In the genomic region with DNA sequence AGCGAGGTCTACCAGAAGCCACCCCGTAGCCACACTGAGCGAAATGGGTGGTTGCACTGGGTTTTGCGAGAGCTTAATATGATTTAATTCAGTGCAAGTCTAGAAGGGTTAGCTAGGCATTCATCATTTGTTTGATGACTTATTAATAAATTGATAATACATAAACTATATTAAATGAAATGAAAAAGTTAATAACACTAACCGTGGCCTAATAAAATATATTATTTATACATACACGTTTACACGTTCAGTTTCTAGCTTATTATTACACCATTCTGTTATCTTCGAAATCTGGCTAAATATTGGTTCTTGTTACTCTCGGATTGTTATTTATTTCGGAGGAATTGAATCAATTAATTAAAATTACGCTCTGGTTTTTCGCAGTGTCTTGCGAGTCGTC, we compare ENCODE assay signal across 3 fruit fly cellular contexts.
TF ChIP-seq lines count a peak whose summit lies in the region.

No protein-coding gene starts in this region.

- no peak for TF ChIP-seq CTCF in whole organism, embryonic (GFP tag; optimal IDR thresholded peaks at IDR 0.05; lab: Kevin White, UChicago)

TF ChIP-seq in whole organism, embryonic, 481 proteins besides CTCF, POLR2A, EP300 and RAD21 (continues in another document):
- peak; percentile 22 for TF ChIP-seq dmrt99B (tag; optimal IDR thresholded peaks at IDR 0.05; lab: Kevin White, UChicago)
- TF ChIP-seq fd96Cb (tag; optimal IDR thresholded peaks at IDR 0.05; lab: Kevin White, UChicago) = peak; percentile 19
- no peak for TF ChIP-seq lilli (GFP tag; optimal IDR thresholded peaks at IDR 0.05; lab: Kevin White, UChicago)
- TF ChIP-seq nmo (GFP tag; optimal IDR thresholded peaks at IDR 0.05; lab: Kevin White, UChicago) = peak; percentile 34
- TF ChIP-seq CG8359 (GFP tag; optimal IDR thresholded peaks at IDR 0.05; lab: Kevin White, UChicago; ENCODE audit: borderline replicate concordance) = no peak
- no peak for TF ChIP-seq al (GFP tag; IDR thresholded peaks at IDR 0.05; lab: Robert Waterston, UW)
- TF ChIP-seq CG9437 (GFP tag; optimal IDR thresholded peaks at IDR 0.05; lab: Kevin White, UChicago) = peak; percentile 15
- peak; percentile 46 for TF ChIP-seq CG10979 (tag; optimal IDR thresholded peaks at IDR 0.05; lab: Kevin White, UChicago)
- peak; percentile 22 for TF ChIP-seq Sox100B (GFP tag; optimal IDR thresholded peaks at IDR 0.05; lab: Kevin White, UChicago)
- peak; percentile 2 for TF ChIP-seq CG14710 (tag; optimal IDR thresholded peaks at IDR 0.05; lab: Kevin White, UChicago)
- peak; percentile 25 for TF ChIP-seq dmrt11E (tag; optimal IDR thresholded peaks at IDR 0.05; lab: Kevin White, UChicago)
- no peak for TF ChIP-seq slou (GFP tag; optimal IDR thresholded peaks at IDR 0.05; lab: Kevin White, UChicago)
- no peak for TF ChIP-seq CG1024 (GFP tag; IDR thresholded peaks at IDR 0.05; lab: Robert Waterston, UW)
- TF ChIP-seq CG12391 (tag; optimal IDR thresholded peaks at IDR 0.05; lab: Kevin White, UChicago) = peak; percentile 14
- peak; percentile 26 for TF ChIP-seq zf30C (GFP tag; optimal IDR thresholded peaks at IDR 0.05; lab: Kevin White, UChicago)
- TF ChIP-seq CG18262 (tag; optimal IDR thresholded peaks at IDR 0.05; lab: Kevin White, UChicago) = peak; percentile 48
- 0 out of 3 replicates have a peak, but pooled peaks have one; percentile 7 for TF ChIP-seq row (GFP tag; IDR thresholded peaks at IDR 0.05; lab: Robert Waterston, UW)
- peak in 1 of 2 experiments; percentile 5 for TF ChIP-seq Hr51 (GFP tag; optimal IDR thresholded peaks at IDR 0.05; lab: Kevin White, UChicago)
- TF ChIP-seq CG30403 (GFP tag; optimal IDR thresholded peaks at IDR 0.05; lab: Kevin White, UChicago) = peak; percentile 11
- TF ChIP-seq Ets65A (GFP tag; lab: Kevin White, UChicago) = peak; percentile 90
- TF ChIP-seq CG7556 (GFP tag; optimal IDR thresholded peaks at IDR 0.05; lab: Kevin White, UChicago) = peak; percentile 46
- peak; percentile 28 for TF ChIP-seq Oli (tag; optimal IDR thresholded peaks at IDR 0.05; lab: Kevin White, UChicago)
- no peak for TF ChIP-seq Tbp (GFP tag; optimal IDR thresholded peaks at IDR 0.05; lab: Kevin White, UChicago)
- TF ChIP-seq bsh (GFP tag; optimal IDR thresholded peaks at IDR 0.05; lab: Kevin White, UChicago) = peak in 1 of 2 experiments; percentile 18
- peak in 1 of 2 experiments; percentile 57 for TF ChIP-seq eve (GFP tag; optimal IDR thresholded peaks at IDR 0.05; lab: Kevin White, UChicago)
- TF ChIP-seq Meics (GFP tag; optimal IDR thresholded peaks at IDR 0.05; lab: Kevin White, UChicago) = peak; percentile 4
- TF ChIP-seq sc (optimal IDR thresholded peaks at IDR 0.05; lab: Kevin White, UChicago) = no peak
- peak; percentile 5 for TF ChIP-seq sc (GFP tag; optimal IDR thresholded peaks at IDR 0.05; lab: Kevin White, UChicago)

TF ChIP-seq in whole organism, prepupa, 60 proteins besides CTCF, POLR2A, EP300 and RAD21:
- TF ChIP-seq Hr4 (GFP tag; optimal IDR thresholded peaks at IDR 0.05; lab: Kevin White, UChicago) = no peak
- TF ChIP-seq Eip78C (GFP tag; lab: Kevin White, UChicago) = peak; percentile 50
- TF ChIP-seq Lpt (GFP tag; optimal IDR thresholded peaks at IDR 0.05; lab: Kevin White, UChicago) = no peak
- TF ChIP-seq svp (GFP tag; lab: Kevin White, UChicago) = peak; percentile 49

TF ChIP-seq in whole organism, pupa, 21 proteins besides CTCF, POLR2A, EP300 and RAD21:
- TF ChIP-seq EcR (GFP tag; optimal IDR thresholded peaks at IDR 0.05; lab: Kevin White, UChicago) (no peak), CG32121 (GFP tag; IDR thresholded peaks at IDR 0.05; lab: Robert Waterston, UW) (no peak), gl (tag; optimal IDR thresholded peaks at IDR 0.05; lab: Kevin White, UChicago) (no peak), CG8159 (tag; optimal IDR thresholded peaks at IDR 0.05; lab: Kevin White, UChicago) (peak; percentile 15)
